Worm (Caenorhabditis elegans): Measurements from ENCODE around the gene F07G6.5.

ce11 chrX:1664925-1665324 lies 41.5 kb downstream of the F07G6.5 start, which contains the start of gene R09H3.2:
- no peak for TF ChIP-seq cog-1 (tag; optimal IDR thresholded peaks at IDR 0.05)
- no peak for TF ChIP-seq med-1 (GFP tag; optimal IDR thresholded peaks at IDR 0.05; ENCODE audit: insufficient read depth)
- TF ChIP-seq ztf-23 (GFP tag; IDR thresholded peaks at IDR 0.05), result no peak
- TF ChIP-seq flt-1 (GFP tag; IDR thresholded peaks at IDR 0.05), result no peak
- TF ChIP-seq klf-2 (GFP tag; conservative IDR thresholded peaks at IDR 0.05), result no peak
- TF ChIP-seq ztf-29 (GFP tag; IDR thresholded peaks at IDR 0.05), result no peak
- no peak for TF ChIP-seq T22C8.4 (GFP tag; IDR thresholded peaks at IDR 0.05)
- no peak for TF ChIP-seq ref-1 (GFP tag; conservative IDR thresholded peaks at IDR 0.05)
